Fruit fly (Drosophila melanogaster) whole organism, embryonic: ENCODE data around the gene CG10834.
A peak's percentile ranks its signal among the peaks of the same experiment; 100 is the strongest.

Experiments
- Aef1 ChIP-seq: fragments of 200-800 bp; sonication (Bioruptor generic); IDR thresholded peaks from 3 replicates; pipeline ENCODE4 v1.3.6; 2022; ENCODE audit warnings: missing biosample characterization, missing genetic modification characterization
- Bgb ChIP-seq: fragments of 200-800 bp; sonication (Bioruptor generic); IDR thresholded peaks from 2 replicates; pipeline ENCODE4 v1.3.6; 2022; ENCODE audit warnings: missing biosample characterization, missing genetic modification characterization; ENCODE audit not compliant: partially characterized antibody
- CG1024 ChIP-seq: fragments of 200-800 bp; sonication (Bioruptor generic); IDR thresholded peaks from 2 replicates; pipeline ENCODE4 v1.3.6; 2022; ENCODE audit warnings: missing biosample characterization, missing genetic modification characterization
- CG10431 ChIP-seq: fragments of 200-800 bp; sonication (Bioruptor generic); optimal IDR thresholded peaks from 3 replicates; lab custom pipeline; 2018; ENCODE audit warnings: missing biosample characterization, mild to moderate bottlenecking, missing genetic modification characterization
- CG12071 ChIP-seq: fragments of 200-800 bp; sonication (Bioruptor generic); optimal IDR thresholded peaks from 3 replicates; lab custom pipeline; 2018; ENCODE audit warnings: missing biosample characterization, mild to moderate bottlenecking, missing genetic modification characterization
- CG15514 ChIP-seq: fragments of 200-800 bp; sonication (Bioruptor generic); optimal IDR thresholded peaks from 3 replicates; lab custom pipeline; 2017; ENCODE audit warnings: missing biosample characterization, missing genetic modification characterization, mild to moderate bottlenecking, moderate library complexity, missing genetic modification reagents
- CG1603 ChIP-seq: fragments of 200-800 bp; sonication (Bioruptor generic); optimal IDR thresholded peaks from 2 replicates; lab custom pipeline; 2019; ENCODE audit warnings: missing biosample characterization, mild to moderate bottlenecking, missing genetic modification characterization, moderate library complexity
- CG16813 ChIP-seq: fragments of 200-800 bp; sonication (Bioruptor generic); IDR thresholded peaks from 3 replicates; pipeline ENCODE4 v1.3.6; 2022; ENCODE audit warnings: missing biosample characterization, missing genetic modification characterization; ENCODE audit not compliant: partially characterized antibody
- CG17802 ChIP-seq: fragments of 200-800 bp; sonication (Bioruptor generic); optimal IDR thresholded peaks from 2 replicates; lab custom pipeline; 2018; ENCODE audit warnings: missing biosample characterization, mild to moderate bottlenecking, missing genetic modification characterization, moderate library complexity
- CG18619 ChIP-seq: fragments of 200-800 bp; sonication (Bioruptor generic); optimal IDR thresholded peaks from 3 replicates; lab custom pipeline; 2017; ENCODE audit warnings: missing biosample characterization, mild to moderate bottlenecking, missing genetic modification characterization
- CG3163 ChIP-seq: fragments of 200-800 bp; sonication (Bioruptor generic); optimal IDR thresholded peaks from 3 replicates; lab custom pipeline; 2016; ENCODE audit warnings: missing biosample characterization, missing genetic modification characterization
- CG33213 ChIP-seq: fragments of 200-800 bp; sonication (Bioruptor generic); optimal IDR thresholded peaks from 3 replicates; lab custom pipeline; 2016; ENCODE audit warnings: missing biosample characterization, missing genetic modification characterization
- CG6854 ChIP-seq: fragments of 200-800 bp; sonication (Bioruptor generic); optimal IDR thresholded peaks from 3 replicates; lab custom pipeline; 2017; ENCODE audit warnings: missing biosample characterization, mild to moderate bottlenecking, missing genetic modification characterization
- CG7372 ChIP-seq: fragments of 200-800 bp; sonication (Bioruptor generic); IDR thresholded peaks from 2 replicates; pipeline ENCODE4 v1.3.6; 2022; ENCODE audit warnings: missing biosample characterization, missing genetic modification characterization
- CG7839 ChIP-seq: fragments of 200-800 bp; sonication (Bioruptor generic); optimal IDR thresholded peaks from 3 replicates; lab custom pipeline; 2018; ENCODE audit warnings: missing biosample characterization, mild to moderate bottlenecking, missing genetic modification characterization, moderate library complexity
- CG7963 ChIP-seq: fragments of 200-800 bp; sonication (Bioruptor generic); IDR thresholded peaks from 3 replicates; pipeline ENCODE4 v1.3.6; 2022; ENCODE audit warnings: missing biosample characterization, missing genetic modification characterization; ENCODE audit not compliant: partially characterized antibody
- CG8478 ChIP-seq: fragments of >200 bp; optimal IDR thresholded peaks from 2 replicates; lab custom pipeline; 2018
- CG9437 ChIP-seq: fragments of 200-800 bp; sonication (Bioruptor generic); optimal IDR thresholded peaks from 2 replicates; lab custom pipeline; 2018; ENCODE audit warnings: missing biosample characterization, mild to moderate bottlenecking, missing genetic modification characterization
- CHES-1-like ChIP-seq: fragments of 200-800 bp; sonication (Bioruptor generic); optimal IDR thresholded peaks from 2 replicates; lab custom pipeline; 2016; ENCODE audit warnings: missing biosample characterization, missing genetic modification characterization
- E2f1 ChIP-seq: fragments of 200-800 bp; sonication (Bioruptor generic); IDR thresholded peaks from 2 replicates; pipeline ENCODE4 v1.3.6; 2022; ENCODE audit warnings: missing biosample characterization, missing genetic modification characterization
- Fer2 ChIP-seq: fragments of 200-800 bp; sonication (Bioruptor generic); optimal IDR thresholded peaks from 2 replicates; lab custom pipeline; 2018; ENCODE audit warnings: missing biosample characterization, mild to moderate bottlenecking, missing genetic modification characterization, moderate library complexity
- Kr ChIP-seq: fragments of 200-800 bp; sonication (Bioruptor generic); optimal IDR thresholded peaks from 2 replicates; lab custom pipeline; 2017; ENCODE audit warnings: missing biosample characterization, mild to moderate bottlenecking, missing genetic modification characterization
- Lpt ChIP-seq: fragments of >200 bp; optimal IDR thresholded peaks from 2 replicates; lab custom pipeline; 2018; ENCODE audit warnings: missing biosample characterization, missing genetic modification characterization
- NC2α ChIP-seq: fragments of 200-800 bp; sonication (Bioruptor generic); optimal IDR thresholded peaks from 2 replicates; lab custom pipeline; 2016; ENCODE audit warnings: missing biosample characterization, missing genetic modification characterization
- Neu2 ChIP-seq: fragments of 200-800 bp; sonication (Bioruptor generic); optimal IDR thresholded peaks from 3 replicates; lab custom pipeline; 2016; ENCODE audit warnings: missing biosample characterization, missing genetic modification characterization, borderline replicate concordance
- Nf-YC ChIP-seq: fragments of 200-800 bp; optimal IDR thresholded peaks from 3 replicates; lab custom pipeline; 2019; ENCODE audit warnings: missing biosample characterization, mild to moderate bottlenecking, missing genetic modification characterization, moderate library complexity
- Optix ChIP-seq: fragments of 200-800 bp; sonication (Bioruptor generic); IDR thresholded peaks from 3 replicates; pipeline ENCODE4 v1.3.6; 2022; ENCODE audit warnings: missing biosample characterization, missing genetic modification characterization
- Ptx1 ChIP-seq: fragments of 200-800 bp; sonication (Bioruptor generic); IDR thresholded peaks from 2 replicates; pipeline ENCODE4 v1.3.6; 2022; ENCODE audit warnings: missing biosample characterization, missing genetic modification characterization
- Xbp1 ChIP-seq: fragments of 200-800 bp; sonication (Bioruptor generic); optimal IDR thresholded peaks from 3 replicates; lab custom pipeline; 2016; ENCODE audit warnings: missing biosample characterization, mild to moderate bottlenecking, missing genetic modification characterization
- YL-1 ChIP-seq: fragments of 200-800 bp; sonication (Bioruptor generic); optimal IDR thresholded peaks from 3 replicates; lab custom pipeline; 2017; ENCODE audit warnings: missing biosample characterization, mild to moderate bottlenecking, missing genetic modification characterization
- br ChIP-seq: fragments of >200 bp; optimal IDR thresholded peaks from 2 replicates; lab custom pipeline; 2017
- chm ChIP-seq: fragments of 200-800 bp; sonication (Bioruptor generic); IDR thresholded peaks from 2 replicates; pipeline ENCODE4 v1.3.6; 2022; ENCODE audit warnings: missing biosample characterization, missing genetic modification characterization
- crc ChIP-seq: fragments of 200-800 bp; sonication (Bioruptor generic); optimal IDR thresholded peaks from 2 replicates; lab custom pipeline; 2016; ENCODE audit warnings: missing biosample characterization, missing genetic modification characterization
- da ChIP-seq: fragments of 200-800 bp; sonication (Bioruptor generic); optimal IDR thresholded peaks from 2 replicates; lab custom pipeline; 2016; ENCODE audit warnings: missing biosample characterization, missing genetic modification characterization
- dan ChIP-seq: fragments of 200-800 bp; sonication (Bioruptor generic); IDR thresholded peaks from 2 replicates; pipeline ENCODE4 v1.3.6; 2022; ENCODE audit warnings: missing biosample characterization, missing genetic modification characterization
- dimm ChIP-seq: fragments of 200-800 bp; sonication (Bioruptor generic); IDR thresholded peaks from 2 replicates; pipeline ENCODE4 v1.3.6; 2022; ENCODE audit warnings: missing biosample characterization, missing genetic modification characterization
- dmrt99B ChIP-seq: fragments of 200-800 bp; sonication (Bioruptor generic); optimal IDR thresholded peaks from 2 replicates; lab custom pipeline; 2018; ENCODE audit warnings: missing biosample characterization, mild to moderate bottlenecking, missing genetic modification characterization, moderate library complexity
- eve ChIP-seq, 2 experiments: fragments of >200 bp; optimal IDR thresholded peaks; 2 replicates each; lab custom pipeline; 2017; ENCODE audit warnings: missing biosample characterization in 2 of 2, missing genetic modification characterization in 2 of 2
- gro ChIP-seq: fragments of 200-800 bp; sonication (Bioruptor generic); optimal IDR thresholded peaks from 2 replicates; lab custom pipeline; 2016; ENCODE audit warnings: missing biosample characterization, missing genetic modification characterization
- ham ChIP-seq: fragments of 200-800 bp; sonication (Bioruptor generic); IDR thresholded peaks from 2 replicates; pipeline ENCODE4 v1.3.6; 2022; ENCODE audit warnings: missing biosample characterization, missing genetic modification characterization
- jing ChIP-seq: fragments of 200-800 bp; sonication (Bioruptor generic); optimal IDR thresholded peaks from 2 replicates; lab custom pipeline; 2018; ENCODE audit warnings: missing biosample characterization, mild to moderate bottlenecking, missing genetic modification characterization
- mirr ChIP-seq: fragments of 200-800 bp; sonication (Bioruptor generic); optimal IDR thresholded peaks from 3 replicates; lab custom pipeline; 2018; ENCODE audit warnings: missing biosample characterization, mild to moderate bottlenecking, missing genetic modification characterization
- oc ChIP-seq: fragments of 200-800 bp; sonication (Bioruptor generic); optimal IDR thresholded peaks from 2 replicates; lab custom pipeline; 2018; ENCODE audit warnings: missing biosample characterization, mild to moderate bottlenecking, missing genetic modification characterization, moderate library complexity
- p53 ChIP-seq: fragments of 200-800 bp; sonication (Bioruptor generic); optimal IDR thresholded peaks from 2 replicates; lab custom pipeline; 2016; ENCODE audit warnings: missing biosample characterization, missing genetic modification characterization
- repo ChIP-seq: fragments of 200-800 bp; sonication (Bioruptor generic); optimal IDR thresholded peaks from 2 replicates; lab custom pipeline; 2016; ENCODE audit warnings: missing biosample characterization, missing genetic modification characterization
- row ChIP-seq: fragments of 200-800 bp; sonication (Bioruptor generic); IDR thresholded peaks from 3 replicates; pipeline ENCODE4 v1.3.6; 2022; ENCODE audit warnings: missing biosample characterization, missing genetic modification characterization
- schlank ChIP-seq: fragments of 200-800 bp; sonication (Bioruptor generic); optimal IDR thresholded peaks from 2 replicates; lab custom pipeline; 2018; ENCODE audit warnings: missing biosample characterization, mild to moderate bottlenecking, missing genetic modification characterization
- ssp ChIP-seq: fragments of 200-800 bp; sonication (Bioruptor generic); IDR thresholded peaks from 2 replicates; pipeline ENCODE4 v1.3.6; 2022; ENCODE audit warnings: missing biosample characterization, missing genetic modification characterization
- vnd ChIP-seq: fragments of 200-800 bp; sonication (Bioruptor generic); IDR thresholded peaks from 3 replicates; pipeline ENCODE4 v1.3.6; 2022; ENCODE audit warnings: missing biosample characterization, missing genetic modification characterization; ENCODE audit not compliant: partially characterized antibody
- vvl ChIP-seq: fragments of 200-800 bp; sonication (Bioruptor generic); IDR thresholded peaks from 2 replicates; pipeline ENCODE4 v1.3.6; 2022; ENCODE audit warnings: missing biosample characterization, missing genetic modification characterization

The CG10834 gene

DNA sequence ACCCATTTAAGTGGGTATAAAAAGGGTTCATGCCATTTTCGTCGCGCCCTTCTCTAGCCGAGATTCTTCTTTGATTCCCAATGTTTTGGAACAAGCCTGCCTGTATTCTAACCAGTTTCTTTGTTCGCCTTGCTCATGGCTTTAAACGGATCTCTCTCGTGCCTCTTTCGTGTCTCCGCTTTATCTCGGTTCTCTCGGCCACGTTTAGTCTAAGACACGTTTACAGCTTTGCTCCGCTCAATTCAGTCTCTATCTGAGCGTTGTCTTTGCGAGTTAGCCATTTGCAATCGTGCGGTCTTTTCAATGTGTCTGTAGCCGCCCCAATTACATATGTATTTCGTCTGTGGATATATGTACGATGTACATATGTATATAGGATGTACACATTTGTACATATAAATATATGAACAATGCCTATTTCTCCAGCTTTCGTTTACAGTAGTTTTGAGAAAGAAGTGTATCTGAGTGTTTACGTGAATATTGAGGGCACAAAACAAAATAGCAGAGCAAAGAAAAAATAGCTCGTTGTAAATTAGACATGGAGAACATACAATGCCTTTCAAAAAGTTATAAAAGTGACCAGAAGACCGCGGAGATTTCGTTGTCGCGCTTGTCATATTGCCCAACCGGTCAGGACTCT is 27.1 kb upstream of the CG10834 start (continued):
- TF ChIP-seq CG7963 (GFP tag; lab: Robert Waterston, UW) (no peak), YL-1 (GFP tag; lab: Kevin White, UChicago) (peak; percentile 2), CG3163 (GFP tag; lab: Kevin White, UChicago) (peak; percentile 9), CG7839 (tag; lab: Kevin White, UChicago) (no peak), Nf-YC (tag; lab: Kevin White, UChicago) (no peak), CG7372 (no peak)

DNA sequence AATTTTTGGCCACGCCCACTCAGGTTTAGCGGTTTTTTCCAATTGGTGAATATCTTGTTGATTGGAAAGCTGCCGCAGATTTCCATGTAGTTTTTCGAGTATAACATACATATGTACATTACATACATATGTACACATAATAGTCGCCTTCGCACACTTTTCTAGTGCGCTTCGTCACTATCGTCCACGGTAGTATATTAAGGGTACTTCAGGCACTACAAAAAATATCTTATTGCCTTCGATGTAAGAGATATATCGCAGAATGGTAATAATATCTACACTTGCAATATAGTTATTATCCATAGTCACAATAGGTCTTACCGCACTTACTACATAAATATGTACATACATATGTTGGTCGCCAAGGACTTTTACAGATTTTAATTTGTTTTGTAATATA is 25.9 kb upstream of the CG10834 start:
- TF ChIP-seq crc (GFP tag; lab: Kevin White, UChicago) (no peak), chm (GFP tag; lab: Robert Waterston, UW) (no peak), p53 (GFP tag; lab: Kevin White, UChicago) (no peak), vnd (GFP tag; lab: Robert Waterston, UW) (no peak), Ptx1 (GFP tag; lab: Robert Waterston, UW) (no peak), ham (GFP tag; lab: Robert Waterston, UW) (no peak), Kr (GFP tag; lab: Kevin White, UChicago) (no peak), dmrt99B (no peak), Fer2 (tag; lab: Kevin White, UChicago) (no peak), CG16813 (GFP tag; lab: Robert Waterston, UW) (no peak), repo (no peak), CG15514 (no peak), CG6854 (GFP tag; lab: Kevin White, UChicago) (no peak), gro (GFP tag; lab: Kevin White, UChicago) (no peak), row (peak; percentile 41; the same call in 2 of the 3 replicates), CG10431 (peak; percentile 59), CG1603 (tag; lab: Kevin White, UChicago) (peak; percentile 28), Xbp1 (GFP tag; lab: Kevin White, UChicago) (no peak), Neu2 (no peak), CG8478 (lab: Kevin White, UChicago) (no peak), Aef1 (no peak), Optix (no peak), ssp (GFP tag; lab: Robert Waterston, UW) (no peak), eve (GFP tag; optimal IDR thresholded peaks at IDR 0.05; lab: Kevin White, UChicago) (peak in 1 of 2 experiments; percentile 11), mirr (GFP tag; lab: Kevin White, UChicago) (no peak), CG18619 (GFP tag; lab: Kevin White, UChicago) (no peak), jing (GFP tag; lab: Kevin White, UChicago) (no peak), CG9437 (GFP tag; lab: Kevin White, UChicago) (no peak), oc (tag; lab: Kevin White, UChicago) (no peak), br (no peak), CG17802 (peak; percentile 54), CG33213 (no peak), NC2α (no peak), CHES-1-like (GFP tag; lab: Kevin White, UChicago) (no peak), vvl (GFP tag; lab: Robert Waterston, UW) (no peak), E2f1 (GFP tag; lab: Robert Waterston, UW) (no peak), da (no peak), Bgb (no peak), Lpt (GFP tag; lab: Kevin White, UChicago) (no peak), YL-1 (GFP tag; lab: Kevin White, UChicago) (no peak), CG1024 (GFP tag; lab: Robert Waterston, UW) (no peak), CG12071 (no peak), dan (GFP tag; lab: Robert Waterston, UW) (no peak), schlank (tag; lab: Kevin White, UChicago) (no peak), dimm (no peak)
